Fruit fly (Drosophila melanogaster) whole organism, adult: ENCODE data around the gene CG31937.
A peak's percentile ranks its signal among the peaks of the same experiment; 100 is the strongest.

Experiments
- CG11617 ChIP-seq: fragments of 200-800 bp; sonication (Bioruptor generic); optimal IDR thresholded peaks from 2 replicates; lab custom pipeline; 2017; ENCODE audit warnings: mild to moderate bottlenecking, missing biosample characterization, missing genetic modification reagents, missing genetic modification characterization
- CG12768 ChIP-seq: fragments of 200-800 bp; sonication (Bioruptor generic); optimal IDR thresholded peaks from 2 replicates; lab custom pipeline; 2017; ENCODE audit warnings: missing biosample characterization, missing genetic modification characterization, mild to moderate bottlenecking, moderate library complexity, missing genetic modification reagents
- CG14711 ChIP-seq: fragments of 200-800 bp; sonication (Bioruptor generic); optimal IDR thresholded peaks from 2 replicates; lab custom pipeline; 2018; ENCODE audit warnings: missing biosample characterization, mild to moderate bottlenecking, missing genetic modification characterization, moderate library complexity
- CG1620 ChIP-seq: fragments of 200-800 bp; sonication (Bioruptor generic); optimal IDR thresholded peaks from 2 replicates; lab custom pipeline; 2016; ENCODE audit warnings: missing biosample characterization, missing genetic modification characterization
- CG33017 ChIP-seq: fragments of 200-800 bp; sonication (Bioruptor generic); optimal IDR thresholded peaks from 2 replicates; lab custom pipeline; 2018; ENCODE audit warnings: missing biosample characterization, mild to moderate bottlenecking, missing genetic modification characterization, moderate library complexity
- CG5204 ChIP-seq: fragments of 200-800 bp; sonication (Bioruptor generic); optimal IDR thresholded peaks from 2 replicates; lab custom pipeline; 2016; ENCODE audit warnings: missing biosample characterization, missing genetic modification characterization
- CG7045 ChIP-seq: fragments of 200-800 bp; sonication (Bioruptor generic); optimal IDR thresholded peaks from 2 replicates; lab custom pipeline; 2017; ENCODE audit warnings: missing biosample characterization, mild to moderate bottlenecking, missing genetic modification characterization
- CG7101 ChIP-seq: fragments of 200-800 bp; sonication (Bioruptor generic); optimal IDR thresholded peaks from 2 replicates; lab custom pipeline; 2018; ENCODE audit warnings: missing biosample characterization, mild to moderate bottlenecking, missing genetic modification characterization, moderate library complexity
- Hr96 ChIP-seq: fragments of 200-800 bp; sonication (Bioruptor generic); optimal IDR thresholded peaks from 2 replicates; lab custom pipeline; 2016; ENCODE audit warnings: missing biosample characterization, missing genetic modification characterization
- Mnt ChIP-seq: fragments of 200-800 bp; sonication (Bioruptor generic); optimal IDR thresholded peaks from 2 replicates; lab custom pipeline; 2016; ENCODE audit warnings: missing biosample characterization, mild to moderate bottlenecking, missing genetic modification characterization
- bab1 ChIP-seq: fragments of 200-800 bp; sonication (Bioruptor generic); optimal IDR thresholded peaks from 3 replicates; lab custom pipeline; 2019; ENCODE audit warnings: missing biosample characterization, mild to moderate bottlenecking, missing genetic modification characterization, moderate library complexity
- cic ChIP-seq: fragments of 200-800 bp; sonication (Bioruptor generic); optimal IDR thresholded peaks from 2 replicates; lab custom pipeline; 2017; ENCODE audit warnings: missing biosample characterization, mild to moderate bottlenecking, missing genetic modification characterization, moderate library complexity
- cnc ChIP-seq, 2 experiments: fragments of >200 bp; optimal IDR thresholded peaks; 2 replicates each; lab custom pipeline; 2017
- kay ChIP-seq: fragments of 200-800 bp; sonication (Bioruptor generic); peaks from one replicate; lab custom pipeline; 2016; ENCODE audit warnings: missing biosample characterization, missing genetic modification characterization, borderline replicate concordance
- ovo ChIP-seq: fragments of 200-800 bp; sonication (Bioruptor generic); optimal IDR thresholded peaks from 2 replicates; lab custom pipeline; 2016; ENCODE audit warnings: missing biosample characterization, missing genetic modification characterization
- pad ChIP-seq: fragments of 200-800 bp; sonication (Bioruptor generic); optimal IDR thresholded peaks from 3 replicates; lab custom pipeline; 2017; ENCODE audit warnings: missing biosample characterization, missing genetic modification characterization, mild to moderate bottlenecking, moderate library complexity, missing genetic modification reagents
- tj ChIP-seq: fragments of 200-800 bp; sonication (Bioruptor generic); optimal IDR thresholded peaks from 3 replicates; lab custom pipeline; 2017; ENCODE audit warnings: missing biosample characterization, mild to moderate bottlenecking, missing genetic modification characterization, moderate library complexity
- toe ChIP-seq: fragments of 200-800 bp; sonication (Bioruptor generic); optimal IDR thresholded peaks from 2 replicates; lab custom pipeline; 2016; ENCODE audit warnings: missing biosample characterization, missing genetic modification characterization

Gene CG31937

dm6 chr2L:1709316-1709715 is 20.4 kb upstream of the CG31937 start:
- TF ChIP-seq CG5204 (GFP tag; lab: Kevin White, UChicago) (no peak), cnc (optimal IDR thresholded peaks at IDR 0.05; lab: Kevin White, UChicago) (no peak), CG14711 (tag; lab: Kevin White, UChicago) (no peak), ovo (GFP tag; lab: Kevin White, UChicago) (no peak), CG12768 (GFP tag; lab: Kevin White, UChicago) (no peak), Hr96 (no peak)

- peak; percentile 19 for TF ChIP-seq CG1620 (GFP tag; lab: Kevin White, UChicago)
- no peak for TF ChIP-seq CG12768 (GFP tag; lab: Kevin White, UChicago)
- peak; percentile 32 for TF ChIP-seq bab1 (GFP tag; lab: Kevin White, UChicago)
- TF ChIP-seq cnc (optimal IDR thresholded peaks at IDR 0.05; lab: Kevin White, UChicago): no peak
- TF ChIP-seq ovo (GFP tag; lab: Kevin White, UChicago): peak; percentile 40
- TF ChIP-seq Mnt (GFP tag; lab: Kevin White, UChicago): peak; percentile 62
- no peak for TF ChIP-seq kay
- TF ChIP-seq cic (GFP tag; lab: Kevin White, UChicago): peak; percentile 22
- TF ChIP-seq CG7101: peak; percentile 17
- TF ChIP-seq CG11617 (GFP tag; lab: Kevin White, UChicago): peak; percentile 33
- peak; percentile 10 for TF ChIP-seq CG14711 (tag; lab: Kevin White, UChicago)
These were observed 19.5 kb upstream of the CG31937 start, which contains the start of the genes CG17660 and mRpL48 for dm6 chr2L:1710224-1710623. TSS of gene CG17660 (minus strand) at chr2L:1710421. TSS of gene mRpL48 (plus strand) at chr2L:1710462.

- TF ChIP-seq CG5204 (GFP tag; lab: Kevin White, UChicago): no peak
- TF ChIP-seq kay: no peak
- TF ChIP-seq bab1 (GFP tag; lab: Kevin White, UChicago): peak; percentile 38
- peak; percentile 18 for TF ChIP-seq CG11617 (GFP tag; lab: Kevin White, UChicago)
- peak; percentile 39 for TF ChIP-seq Mnt (GFP tag; lab: Kevin White, UChicago)
- TF ChIP-seq CG1620 (GFP tag; lab: Kevin White, UChicago): no peak
These were observed 13.9 kb upstream of the CG31937 start, which contains the start of gene frtz for dm6 chr2L:1715699-1716333. TSS of gene frtz (minus strand) at chr2L:1715851.

- TF ChIP-seq cnc (optimal IDR thresholded peaks at IDR 0.05; lab: Kevin White, UChicago) (no peak), bab1 (GFP tag; lab: Kevin White, UChicago) (no peak), CG7101 (no peak), CG7045 (GFP tag; lab: Kevin White, UChicago) (no peak), CG33017 (tag; lab: Kevin White, UChicago) (no peak), CG12768 (GFP tag; lab: Kevin White, UChicago) (no peak), kay (no peak), CG14711 (tag; lab: Kevin White, UChicago) (no peak), ovo (GFP tag; lab: Kevin White, UChicago) (no peak), Mnt (GFP tag; lab: Kevin White, UChicago) (no peak)
These were observed 12.4 kb upstream of the CG31937 start for dm6 chr2L:1717247-1717646.

dm6 chr2L:1719971-1720370 is 9.7 kb upstream of the CG31937 start:
- TF ChIP-seq CG33017 (tag; lab: Kevin White, UChicago): no peak
- TF ChIP-seq tj (GFP tag; lab: Kevin White, UChicago): no peak
- TF ChIP-seq toe (GFP tag; lab: Kevin White, UChicago): no peak
- TF ChIP-seq bab1 (GFP tag; lab: Kevin White, UChicago): no peak
- no peak for TF ChIP-seq cnc (optimal IDR thresholded peaks at IDR 0.05; lab: Kevin White, UChicago)
- TF ChIP-seq CG14711 (tag; lab: Kevin White, UChicago): no peak
- TF ChIP-seq CG12768 (GFP tag; lab: Kevin White, UChicago): no peak
- no peak for TF ChIP-seq pad (GFP tag; lab: Kevin White, UChicago)
- no peak for TF ChIP-seq kay

dm6 chr2L:1720846-1721506 is 8.7 kb upstream of the CG31937 start:
- no peak for TF ChIP-seq toe (GFP tag; lab: Kevin White, UChicago)
- no peak for TF ChIP-seq CG7045 (GFP tag; lab: Kevin White, UChicago)
- peak; percentile 16 for TF ChIP-seq Mnt (GFP tag; lab: Kevin White, UChicago)
- TF ChIP-seq CG12768 (GFP tag; lab: Kevin White, UChicago): peak; percentile 38
- no peak for TF ChIP-seq cnc (optimal IDR thresholded peaks at IDR 0.05; lab: Kevin White, UChicago)
- TF ChIP-seq cic (GFP tag; lab: Kevin White, UChicago): peak; percentile 81
- TF ChIP-seq CG14711 (tag; lab: Kevin White, UChicago): no peak

- TF ChIP-seq Mnt (GFP tag; lab: Kevin White, UChicago): peak; percentile 10
- no peak for TF ChIP-seq bab1 (GFP tag; lab: Kevin White, UChicago)
- TF ChIP-seq cic (GFP tag; lab: Kevin White, UChicago): peak; percentile 29
These were observed 7.4 kb upstream of the CG31937 start for dm6 chr2L:1722260-1722659.
